Fruit fly (Drosophila melanogaster) whole organism, prepupa: Measurements from ENCODE around the gene Cyp4ac1.

ENCODE experiments used
- Blimp-1 ChIP-seq: fragments of 200-800 bp; sonication (Bioruptor generic); optimal IDR thresholded peaks from 3 replicates; lab custom pipeline; 2017; ENCODE audit warnings: missing biosample characterization, missing genetic modification characterization, mild to moderate bottlenecking, moderate library complexity, missing genetic modification reagents
- CG11762 ChIP-seq: fragments of 200-800 bp; sonication (Bioruptor generic); optimal IDR thresholded peaks from 3 replicates; lab custom pipeline; 2016; ENCODE audit warnings: missing biosample characterization, missing genetic modification characterization; ENCODE audit not compliant: insufficient read depth
- CG15336 ChIP-seq: fragments of 200-800 bp; sonication (Bioruptor generic); IDR thresholded peaks from 2 replicates; pipeline ENCODE4 v1.3.6; 2022; ENCODE audit warnings: missing biosample characterization, missing genetic modification characterization
- CG16779 ChIP-seq: fragments of 200-800 bp; sonication (Bioruptor generic); optimal IDR thresholded peaks from 3 replicates; lab custom pipeline; 2017; ENCODE audit warnings: missing biosample characterization, mild to moderate bottlenecking, missing genetic modification characterization
- CG3032 ChIP-seq: fragments of 200-800 bp; optimal IDR thresholded peaks from 2 replicates; lab custom pipeline; 2019; ENCODE audit warnings: missing biosample characterization, mild to moderate bottlenecking, missing genetic modification characterization, moderate library complexity
- CG31627 ChIP-seq: fragments of 200-800 bp; sonication (Bioruptor generic); optimal IDR thresholded peaks from 3 replicates; lab custom pipeline; 2016; ENCODE audit warnings: missing biosample characterization, missing genetic modification characterization
- CG32006 ChIP-seq: fragments of 200-800 bp; sonication (Bioruptor generic); optimal IDR thresholded peaks from 3 replicates; lab custom pipeline; 2017; ENCODE audit warnings: missing biosample characterization, mild to moderate bottlenecking, missing genetic modification characterization
- CG34406 ChIP-seq: fragments of 200-800 bp; sonication (Bioruptor generic); optimal IDR thresholded peaks from 3 replicates; lab custom pipeline; 2016; ENCODE audit warnings: missing biosample characterization, missing genetic modification characterization
- CG3919 ChIP-seq: fragments of 200-800 bp; sonication (Bioruptor generic); optimal IDR thresholded peaks from 3 replicates; lab custom pipeline; 2016; ENCODE audit warnings: missing biosample characterization, missing genetic modification characterization
- CG4318 ChIP-seq: fragments of 200-800 bp; sonication (Bioruptor generic); optimal IDR thresholded peaks from 3 replicates; lab custom pipeline; 2017; ENCODE audit warnings: missing biosample characterization, mild to moderate bottlenecking, missing genetic modification characterization
- CG6163 ChIP-seq: fragments of 200-800 bp; sonication (Bioruptor generic); IDR thresholded peaks from 3 replicates; pipeline ENCODE4 v1.3.6; 2022; ENCODE audit warnings: missing biosample characterization, missing genetic modification characterization
- CG6276 ChIP-seq: fragments of 200-800 bp; sonication (Bioruptor generic); optimal IDR thresholded peaks from 2 replicates; lab custom pipeline; 2017; ENCODE audit warnings: missing biosample characterization, mild to moderate bottlenecking, missing genetic modification characterization
- CG6792 ChIP-seq: fragments of 200-800 bp; sonication (Bioruptor generic); optimal IDR thresholded peaks from 3 replicates; lab custom pipeline; 2016; ENCODE audit warnings: missing biosample characterization, missing genetic modification characterization
- CG6808 ChIP-seq: fragments of 200-800 bp; sonication (Bioruptor generic); optimal IDR thresholded peaks from 3 replicates; lab custom pipeline; 2017; ENCODE audit warnings: missing biosample characterization, missing genetic modification characterization, mild to moderate bottlenecking, moderate library complexity, missing genetic modification reagents
- CG6854 ChIP-seq: fragments of 200-800 bp; sonication (Bioruptor generic); optimal IDR thresholded peaks from 2 replicates; lab custom pipeline; 2017; ENCODE audit warnings: missing biosample characterization, mild to moderate bottlenecking, missing genetic modification characterization
- CG8119 ChIP-seq: fragments of 200-800 bp; sonication (Bioruptor generic); IDR thresholded peaks from 3 replicates; pipeline ENCODE4 v1.3.6; 2022; ENCODE audit warnings: missing biosample characterization, missing genetic modification characterization
- CG8319 ChIP-seq: fragments of 200-800 bp; sonication (Bioruptor generic); optimal IDR thresholded peaks from 3 replicates; lab custom pipeline; 2016; ENCODE audit warnings: missing biosample characterization, missing genetic modification characterization
- CG8632 ChIP-seq: fragments of 200-800 bp; sonication (Bioruptor generic); optimal IDR thresholded peaks from 3 replicates; lab custom pipeline; 2016; ENCODE audit warnings: missing biosample characterization, missing genetic modification characterization
- Eip75B ChIP-seq: fragments of 200-800 bp; sonication (Bioruptor generic); optimal IDR thresholded peaks from 3 replicates; lab custom pipeline; 2016; ENCODE audit warnings: missing biosample characterization, missing genetic modification characterization
- Eip78C ChIP-seq: fragments of 200-800 bp; sonication (Bioruptor generic); peaks from one replicate; lab custom pipeline; 2016; ENCODE audit warnings: missing biosample characterization, missing genetic modification characterization
- Eip93F ChIP-seq: fragments of 200-800 bp; sonication (Bioruptor generic); optimal IDR thresholded peaks from 2 replicates; lab custom pipeline; 2016; ENCODE audit warnings: missing biosample characterization, mild to moderate bottlenecking, missing genetic modification characterization
- Ets96B ChIP-seq: fragments of 200-800 bp; optimal IDR thresholded peaks from 2 replicates; lab custom pipeline; 2019; ENCODE audit warnings: missing biosample characterization, mild to moderate bottlenecking, missing genetic modification characterization, moderate library complexity
- Gug ChIP-seq: fragments of 200-800 bp; sonication (Bioruptor generic); IDR thresholded peaks from 2 replicates; pipeline ENCODE4 v1.3.6; 2022; ENCODE audit warnings: missing biosample characterization, missing genetic modification characterization
- Hr38 ChIP-seq: sonication (Bioruptor generic); optimal IDR thresholded peaks from 2 replicates; lab custom pipeline; 2016; ENCODE audit warnings: missing biosample characterization, missing genetic modification characterization
- Hr39 ChIP-seq: fragments of 200-800 bp; sonication (Bioruptor generic); optimal IDR thresholded peaks from 2 replicates; lab custom pipeline; 2016; ENCODE audit warnings: missing biosample characterization, missing genetic modification characterization
- Hr4 ChIP-seq: fragments of 200-800 bp; sonication (Bioruptor generic); optimal IDR thresholded peaks from 3 replicates; lab custom pipeline; 2016; ENCODE audit warnings: missing biosample characterization, missing genetic modification characterization
- Lpt ChIP-seq: fragments of 200-800 bp; sonication (Bioruptor generic); optimal IDR thresholded peaks from 3 replicates; lab custom pipeline; 2016; ENCODE audit warnings: missing biosample characterization, missing genetic modification characterization
- Met ChIP-seq: fragments of 200-800 bp; sonication (Bioruptor generic); optimal IDR thresholded peaks from 3 replicates; lab custom pipeline; 2016; ENCODE audit warnings: missing biosample characterization, missing genetic modification characterization
- OdsH ChIP-seq: fragments of 200-800 bp; sonication (Bioruptor generic); optimal IDR thresholded peaks from 3 replicates; lab custom pipeline; 2016; ENCODE audit warnings: missing biosample characterization, missing genetic modification characterization
- Smox ChIP-seq: fragments of 200-800 bp; sonication (Bioruptor generic); optimal IDR thresholded peaks from 3 replicates; lab custom pipeline; 2016; ENCODE audit warnings: missing biosample characterization, missing genetic modification characterization
- Sox102F ChIP-seq: fragments of 200-800 bp; sonication (Bioruptor generic); optimal IDR thresholded peaks from 2 replicates; lab custom pipeline; 2016; ENCODE audit warnings: missing biosample characterization, mild to moderate bottlenecking, missing genetic modification characterization
- achi ChIP-seq: fragments of 200-800 bp; sonication (Bioruptor generic); optimal IDR thresholded peaks from 3 replicates; lab custom pipeline; 2016; ENCODE audit warnings: missing biosample characterization, missing genetic modification characterization
- acj6 ChIP-seq: fragments of 200-800 bp; sonication (Bioruptor generic); optimal IDR thresholded peaks from 3 replicates; lab custom pipeline; 2016; ENCODE audit warnings: missing biosample characterization, missing genetic modification characterization
- dac ChIP-seq: fragments of 200-800 bp; sonication (Bioruptor generic); optimal IDR thresholded peaks from 2 replicates; lab custom pipeline; 2017; ENCODE audit warnings: missing biosample characterization, mild to moderate bottlenecking, missing genetic modification characterization
- dsx ChIP-seq: fragments of 200-800 bp; optimal IDR thresholded peaks from 3 replicates; lab custom pipeline; 2019; ENCODE audit warnings: missing biosample characterization, mild to moderate bottlenecking, missing genetic modification characterization, moderate library complexity; ENCODE audit not compliant: poor library complexity, severe bottlenecking
- eg ChIP-seq: fragments of 200-800 bp; sonication (Bioruptor generic); IDR thresholded peaks from 3 replicates; pipeline ENCODE4 v1.3.6; 2022; ENCODE audit warnings: missing biosample characterization, missing genetic modification characterization
- fd59A ChIP-seq: fragments of 200-800 bp; sonication (Bioruptor generic); optimal IDR thresholded peaks from 2 replicates; lab custom pipeline; 2017; ENCODE audit warnings: missing biosample characterization, mild to moderate bottlenecking, missing genetic modification characterization, missing genetic modification reagents
- fd85E ChIP-seq: fragments of 200-800 bp; sonication (Bioruptor generic); optimal IDR thresholded peaks from 3 replicates; lab custom pipeline; 2016; ENCODE audit warnings: missing biosample characterization, missing genetic modification characterization
- fkh ChIP-seq: fragments of 200-800 bp; sonication (Bioruptor generic); optimal IDR thresholded peaks from 3 replicates; lab custom pipeline; 2017; ENCODE audit warnings: missing biosample characterization, mild to moderate bottlenecking, missing genetic modification characterization, moderate library complexity
- pdm3 ChIP-seq: fragments of 200-800 bp; sonication (Bioruptor generic); optimal IDR thresholded peaks from 3 replicates; lab custom pipeline; 2016; ENCODE audit warnings: missing biosample characterization, missing genetic modification characterization
- salr ChIP-seq, 2 experiments: fragments of 200-800 bp; sonication (Bioruptor generic); optimal IDR thresholded peaks; 3 replicates each; lab custom pipeline; 2016 to 2018; ENCODE audit warnings: missing biosample characterization in 2 of 2, missing genetic modification characterization in 2 of 2, mild to moderate bottlenecking in 1 of 2
- spab ChIP-seq: fragments of 200-800 bp; sonication (Bioruptor generic); optimal IDR thresholded peaks from 2 replicates; lab custom pipeline; 2017; ENCODE audit warnings: missing biosample characterization, mild to moderate bottlenecking, missing genetic modification characterization, missing genetic modification reagents
- ss ChIP-seq, 2 experiments: fragments of 200-800 bp; sonication (Bioruptor generic); optimal IDR thresholded peaks; 2 replicates in 1 of 2; 3 replicates in 1 of 2; lab custom pipeline; 2017 to 2018; ENCODE audit warnings: mild to moderate bottlenecking in 2 of 2, missing biosample characterization in 2 of 2, missing genetic modification characterization in 2 of 2, moderate library complexity in 1 of 2
- svp ChIP-seq: fragments of 200-800 bp; sonication (Bioruptor generic); peaks from one replicate; lab custom pipeline; 2016; ENCODE audit warnings: missing biosample characterization, missing genetic modification characterization
- topi ChIP-seq: fragments of 200-800 bp; sonication (Bioruptor generic); optimal IDR thresholded peaks from 3 replicates; lab custom pipeline; 2016; ENCODE audit warnings: missing biosample characterization, missing genetic modification characterization
- vri ChIP-seq: fragments of 200-800 bp; sonication (Bioruptor generic); optimal IDR thresholded peaks from 3 replicates; lab custom pipeline; 2016; ENCODE audit warnings: missing biosample characterization, mild to moderate bottlenecking, missing genetic modification characterization

Cyp4ac1 gene

DNA sequence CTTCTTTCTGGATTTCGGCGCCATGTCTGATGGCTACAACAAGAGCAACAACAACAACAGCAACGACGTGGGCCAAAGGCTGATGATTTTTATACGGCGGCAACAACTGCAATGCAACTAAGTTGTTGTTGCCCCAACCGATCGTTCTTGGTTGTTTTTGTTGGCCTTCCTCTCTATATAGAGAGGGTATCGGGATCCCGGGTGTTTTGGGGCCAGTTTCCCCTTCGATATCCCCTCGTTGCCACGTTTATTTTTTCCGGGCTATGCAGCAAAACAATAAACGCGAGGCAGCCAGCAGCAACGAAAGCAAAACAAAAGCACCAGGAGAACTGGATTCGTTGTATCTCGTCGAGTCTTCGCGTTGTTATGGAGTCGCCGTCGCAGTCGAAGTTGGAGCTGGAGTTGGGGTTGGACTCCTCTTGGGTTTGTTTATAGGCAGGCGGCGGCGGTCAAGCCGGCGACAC is 27.4 kb upstream of the Cyp4ac1 start (continued):
- TF ChIP-seq fd85E (GFP tag; lab: Kevin White, UChicago) (no peak), CG3919 (GFP tag; lab: Kevin White, UChicago) (no peak), pdm3 (GFP tag; lab: Kevin White, UChicago) (no peak), acj6 (GFP tag; lab: Kevin White, UChicago) (no peak), Eip75B (GFP tag; lab: Kevin White, UChicago) (no peak), CG8319 (GFP tag; lab: Kevin White, UChicago) (no peak), OdsH (GFP tag; lab: Kevin White, UChicago) (no peak), CG3032 (tag; lab: Kevin White, UChicago) (no peak), dsx (peak; percentile 95), CG6163 (GFP tag; lab: Robert Waterston, UW) (peak; percentile 46; the same call in 1 of the 3 replicates), salr (GFP tag; optimal IDR thresholded peaks at IDR 0.05; lab: Kevin White, UChicago) (peak in 1 of 2 experiments; percentile 3), CG6808 (GFP tag; lab: Kevin White, UChicago) (peak; percentile 18), CG31627 (GFP tag; lab: Kevin White, UChicago) (no peak), achi (GFP tag; lab: Kevin White, UChicago) (no peak), dac (GFP tag; lab: Kevin White, UChicago) (no peak), Eip78C (GFP tag; lab: Kevin White, UChicago) (peak; percentile 62), spab (no peak), CG34406 (GFP tag; lab: Kevin White, UChicago) (no peak), vri (GFP tag; lab: Kevin White, UChicago) (no peak), Hr38 (GFP tag; lab: Kevin White, UChicago) (no peak), CG6792 (no peak), ss (GFP tag; optimal IDR thresholded peaks at IDR 0.05; lab: Kevin White, UChicago) (peak; percentile 65), Eip93F (GFP tag; lab: Kevin White, UChicago) (no peak)

DNA sequence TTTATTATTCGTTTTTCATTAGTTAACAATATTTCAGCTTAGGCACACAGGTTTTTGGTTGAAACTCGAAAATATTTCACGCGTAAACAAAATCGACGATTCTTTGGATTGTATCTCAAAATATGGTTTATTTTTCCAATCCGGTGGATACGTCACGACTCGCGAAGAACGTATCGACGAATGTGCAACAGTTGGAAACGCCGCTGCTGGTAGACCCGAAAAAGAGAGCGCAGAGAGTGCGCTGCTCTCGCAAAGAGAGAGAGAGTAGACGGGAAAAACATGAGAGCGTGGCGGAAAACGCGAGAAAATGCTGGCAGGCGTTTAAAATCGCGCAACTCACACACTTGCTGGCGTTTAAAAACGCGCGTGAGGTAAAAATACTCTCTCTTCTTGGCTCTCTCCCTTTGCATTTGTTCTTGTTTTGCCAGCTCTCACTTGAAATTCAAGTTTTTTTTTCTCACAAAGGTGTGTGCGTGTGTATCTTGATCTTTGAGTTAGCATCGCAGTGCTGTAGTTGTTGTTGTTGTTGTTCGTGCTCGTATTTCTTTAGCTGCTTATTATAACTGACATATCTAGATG is 26.5 kb upstream of the Cyp4ac1 start:
- TF ChIP-seq spab (no peak), Hr39 (GFP tag; lab: Kevin White, UChicago) (no peak), Blimp-1 (no peak), CG8119 (GFP tag; lab: Robert Waterston, UW) (peak; percentile 54; the same call in 2 of the 3 replicates), Smox (GFP tag; lab: Kevin White, UChicago) (no peak), Hr4 (no peak), Gug (GFP tag; lab: Robert Waterston, UW) (no peak), CG6792 (peak; percentile 1), OdsH (GFP tag; lab: Kevin White, UChicago) (no peak), fkh (peak; percentile 8), dac (GFP tag; lab: Kevin White, UChicago) (no peak), topi (peak; percentile 39), Eip93F (GFP tag; lab: Kevin White, UChicago) (no peak), Met (GFP tag; lab: Kevin White, UChicago) (peak; percentile 30), CG32006 (GFP tag; lab: Kevin White, UChicago) (no peak), fd59A (GFP tag; lab: Kevin White, UChicago) (no peak), acj6 (GFP tag; lab: Kevin White, UChicago) (no peak), CG6808 (GFP tag; lab: Kevin White, UChicago) (peak; percentile 39), Hr38 (GFP tag; lab: Kevin White, UChicago) (no peak), svp (GFP tag; lab: Kevin White, UChicago) (peak; percentile 52), CG4318 (GFP tag; lab: Kevin White, UChicago) (no peak), Sox102F (GFP tag; lab: Kevin White, UChicago) (peak; percentile 77), CG8632 (GFP tag; lab: Kevin White, UChicago) (peak; percentile 14), salr (GFP tag; optimal IDR thresholded peaks at IDR 0.05; lab: Kevin White, UChicago) (peak in 1 of 2 experiments; percentile 29), CG8319 (GFP tag; lab: Kevin White, UChicago) (peak; percentile 12), Eip75B (GFP tag; lab: Kevin White, UChicago) (peak; percentile 39), achi (GFP tag; lab: Kevin White, UChicago) (no peak), eg (GFP tag; lab: Robert Waterston, UW) (peak; percentile 72; the same call in 2 of the 3 replicates), CG11762 (GFP tag; lab: Kevin White, UChicago) (no peak), CG16779 (peak; percentile 50), CG15336 (peak; percentile 65; the same call in 1 of the 2 replicates), CG6276 (peak; percentile 7), fd85E (GFP tag; lab: Kevin White, UChicago) (peak; percentile 36), Ets96B (tag; lab: Kevin White, UChicago) (no peak), Eip78C (GFP tag; lab: Kevin White, UChicago) (peak; percentile 53), Lpt (no peak), CG6854 (peak; percentile 74), dsx (peak; percentile 29)
